Worm (Caenorhabditis elegans) whole organism, L4/young adult: ENCODE results near the gene flp-20.

Experiments
- W03F9.2 ChIP-seq: fragments of 150-350 bp; optimal IDR thresholded peaks from 2 replicates; lab custom pipeline; 2014; ENCODE audit warnings: missing biosample characterization, missing genetic modification characterization
- him-1 ChIP-seq: sonication (generic microtip); optimal IDR thresholded peaks from 2 replicates; lab custom pipeline; 2016; ENCODE audit warnings: missing genotype, missing genetic modification reagents, missing genetic modification characterization, missing compliant biosample characterization

DNA sequence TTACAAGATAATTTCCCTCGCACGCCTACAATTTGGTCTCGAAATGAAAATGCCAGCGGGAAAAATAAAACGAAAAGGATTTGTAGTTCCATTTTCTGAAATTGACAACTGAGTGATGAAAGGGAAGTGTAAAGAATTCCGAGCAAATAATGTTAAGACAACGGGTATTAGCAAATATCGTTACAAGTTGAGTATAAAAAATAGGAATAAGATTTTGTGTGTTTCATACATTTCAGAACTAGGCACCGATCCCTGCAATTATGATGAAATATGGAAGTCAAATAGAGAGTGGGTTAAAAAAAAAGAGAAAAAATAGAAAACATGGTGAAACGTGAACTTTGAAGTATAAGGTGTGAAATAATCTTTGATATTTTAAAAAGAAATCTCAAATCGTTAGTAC lies 35.3 kb downstream of the flp-20 start, which contains the start of gene ttr-38:
- TF ChIP-seq him-1 (tag; lab: Kevin White, UChicago), result no peak
- TF ChIP-seq W03F9.2 (tag; lab: Kevin White, UChicago), result no peak
